Fruit fly (Drosophila melanogaster): Measurements from ENCODE around the gene CG33493.

DNA sequence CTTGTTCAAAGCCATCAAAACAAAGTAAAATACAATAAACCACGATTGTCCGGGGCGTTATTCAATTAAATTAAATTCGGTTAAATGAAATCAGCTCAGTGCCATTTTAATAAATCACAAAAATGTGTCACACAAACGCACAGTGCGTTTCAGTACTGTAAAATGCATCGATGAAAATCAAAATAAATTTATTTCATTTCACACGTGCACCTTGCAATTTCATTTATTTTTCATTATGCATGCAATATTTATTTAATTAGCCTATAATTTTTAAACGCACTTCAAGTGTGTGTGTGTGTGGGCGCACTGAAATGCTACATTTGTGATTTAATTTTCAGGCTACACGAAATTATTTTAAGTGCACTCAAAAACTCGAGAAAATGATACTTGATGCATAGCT, 38.5 kb downstream of the CG33493 start:
- TF ChIP-seq Myc (optimal IDR thresholded peaks at IDR 0.05) (no peak), h (optimal IDR thresholded peaks at IDR 0.05) (no peak)

Measured in Kc167 (cell line).